Fruit fly (Drosophila melanogaster) whole organism, embryonic: ENCODE measurements around the gene CG5909.

ENCODE experiments used
- BEAF-32 ChIP-seq: fragments of 200-800 bp; sonication (Bioruptor generic); optimal IDR thresholded peaks from 3 replicates; lab custom pipeline; 2017; ENCODE audit warnings: missing biosample characterization, missing genetic modification characterization, mild to moderate bottlenecking, moderate library complexity, missing genetic modification reagents
- CG10209 ChIP-seq: fragments of 200-800 bp; sonication (Bioruptor generic); optimal IDR thresholded peaks from 3 replicates; lab custom pipeline; 2017; ENCODE audit warnings: missing biosample characterization, mild to moderate bottlenecking, missing genetic modification characterization, missing genetic modification reagents
- CG10267 ChIP-seq: fragments of 200-800 bp; sonication (Bioruptor generic); optimal IDR thresholded peaks from 2 replicates; lab custom pipeline; 2018; ENCODE audit warnings: missing biosample characterization, mild to moderate bottlenecking, missing genetic modification characterization, moderate library complexity
- CG10431 ChIP-seq: fragments of 200-800 bp; sonication (Bioruptor generic); optimal IDR thresholded peaks from 3 replicates; lab custom pipeline; 2018; ENCODE audit warnings: missing biosample characterization, mild to moderate bottlenecking, missing genetic modification characterization
- CG11085 ChIP-seq: fragments of 200-800 bp; sonication (Bioruptor generic); IDR thresholded peaks from 2 replicates; pipeline ENCODE4 v1.3.6; 2022; ENCODE audit warnings: missing biosample characterization, missing genetic modification characterization
- CG11398 ChIP-seq: fragments of 200-800 bp; sonication (Bioruptor generic); optimal IDR thresholded peaks from 2 replicates; lab custom pipeline; 2016; ENCODE audit warnings: missing biosample characterization, missing genetic modification characterization
- CG12071 ChIP-seq: fragments of 200-800 bp; sonication (Bioruptor generic); optimal IDR thresholded peaks from 3 replicates; lab custom pipeline; 2018; ENCODE audit warnings: missing biosample characterization, mild to moderate bottlenecking, missing genetic modification characterization
- CG14710 ChIP-seq: fragments of 200-800 bp; sonication (Bioruptor generic); optimal IDR thresholded peaks from 3 replicates; lab custom pipeline; 2019; ENCODE audit warnings: missing biosample characterization, mild to moderate bottlenecking, missing genetic modification characterization, moderate library complexity
- CG15269 ChIP-seq: fragments of 200-800 bp; sonication (Bioruptor generic); optimal IDR thresholded peaks from 2 replicates; lab custom pipeline; 2018; ENCODE audit warnings: missing biosample characterization, mild to moderate bottlenecking, missing genetic modification characterization, moderate library complexity
- CG16779 ChIP-seq: fragments of 200-800 bp; sonication (Bioruptor generic); IDR thresholded peaks from 2 replicates; pipeline ENCODE4 v1.3.6; 2022; ENCODE audit warnings: missing biosample characterization, missing genetic modification characterization
- CG17359 ChIP-seq: fragments of 200-800 bp; sonication (Bioruptor generic); optimal IDR thresholded peaks from 3 replicates; lab custom pipeline; 2018; ENCODE audit warnings: missing biosample characterization, mild to moderate bottlenecking, missing genetic modification characterization, moderate library complexity
- CG17912 ChIP-seq: fragments of 200-800 bp; sonication (Bioruptor generic); optimal IDR thresholded peaks from 2 replicates; lab custom pipeline; 2018; ENCODE audit warnings: missing biosample characterization, mild to moderate bottlenecking, missing genetic modification characterization
- CG18011 ChIP-seq: fragments of 200-800 bp; sonication (Bioruptor generic); optimal IDR thresholded peaks from 2 replicates; lab custom pipeline; 2017; ENCODE audit warnings: missing biosample characterization, missing genetic modification characterization, mild to moderate bottlenecking, moderate library complexity, missing genotype
- CG2116 ChIP-seq: fragments of 200-800 bp; sonication (Bioruptor generic); optimal IDR thresholded peaks from 3 replicates; lab custom pipeline; 2018; ENCODE audit warnings: missing biosample characterization, mild to moderate bottlenecking, missing genetic modification characterization
- CG2202 ChIP-seq: fragments of 200-800 bp; sonication (Bioruptor generic); optimal IDR thresholded peaks from 2 replicates; lab custom pipeline; 2018; ENCODE audit warnings: missing biosample characterization, mild to moderate bottlenecking, missing genetic modification characterization
- CG30403 ChIP-seq: fragments of 200-800 bp; sonication (Bioruptor generic); optimal IDR thresholded peaks from 3 replicates; lab custom pipeline; 2016; ENCODE audit warnings: missing biosample characterization, missing genetic modification characterization
- CG33557 ChIP-seq: fragments of 200-800 bp; sonication (Bioruptor generic); optimal IDR thresholded peaks from 2 replicates; lab custom pipeline; 2019; ENCODE audit warnings: missing biosample characterization, mild to moderate bottlenecking, missing genetic modification characterization, moderate library complexity
- CG6272 ChIP-seq: fragments of 200-800 bp; sonication (Bioruptor generic); IDR thresholded peaks from 2 replicates; pipeline ENCODE4 v1.3.6; 2022; ENCODE audit warnings: missing biosample characterization, missing genetic modification characterization
- CG7357 ChIP-seq: fragments of 200-800 bp; sonication (Bioruptor generic); IDR thresholded peaks from 3 replicates; pipeline ENCODE4 v1.3.6; 2022; ENCODE audit warnings: missing biosample characterization, missing genetic modification characterization
- CG9609 ChIP-seq: fragments of 200-800 bp; sonication (Bioruptor generic); optimal IDR thresholded peaks from 3 replicates; lab custom pipeline; 2016; ENCODE audit warnings: missing biosample characterization, missing genetic modification characterization
- D19B ChIP-seq: fragments of 200-800 bp; sonication (Bioruptor generic); optimal IDR thresholded peaks from 2 replicates; lab custom pipeline; 2017; ENCODE audit warnings: missing biosample characterization, mild to moderate bottlenecking, missing genetic modification characterization
- Deaf1 ChIP-seq: fragments of 200-800 bp; optimal IDR thresholded peaks from 3 replicates; lab custom pipeline; 2019; ENCODE audit warnings: missing biosample characterization, mild to moderate bottlenecking, missing genetic modification characterization, moderate library complexity
- Dfd ChIP-seq, 2 experiments: fragments of >200 bp; optimal IDR thresholded peaks; 2 replicates each; lab custom pipeline; 2017; ENCODE audit warnings: missing biosample characterization in 2 of 2, missing genetic modification characterization in 2 of 2
- H15 ChIP-seq: fragments of 200-800 bp; sonication (Bioruptor generic); IDR thresholded peaks from 3 replicates; pipeline ENCODE4 v1.3.6; 2022; ENCODE audit warnings: missing biosample characterization, missing genetic modification characterization
- Lim3 ChIP-seq: fragments of 200-800 bp; sonication (Bioruptor generic); IDR thresholded peaks from 2 replicates; pipeline ENCODE4 v1.3.6; 2022; ENCODE audit warnings: missing biosample characterization, missing genetic modification characterization
- Max ChIP-seq: fragments of 200-800 bp; sonication (Bioruptor generic); optimal IDR thresholded peaks from 2 replicates; lab custom pipeline; 2016; ENCODE audit warnings: missing biosample characterization, mild to moderate bottlenecking, missing genetic modification characterization
- Pdp1 ChIP-seq, 2 experiments: fragments of 200-800 bp; sonication (Bioruptor generic); optimal IDR thresholded peaks; 3 replicates each; lab custom pipeline; 2016; ENCODE audit warnings: missing biosample characterization in 2 of 2, missing genetic modification characterization in 2 of 2, mild to moderate bottlenecking in 1 of 2, moderate library complexity in 1 of 2
- Ssrp ChIP-seq: fragments of 200-800 bp; sonication (Bioruptor generic); optimal IDR thresholded peaks from 2 replicates; lab custom pipeline; 2018; ENCODE audit warnings: missing biosample characterization, mild to moderate bottlenecking, missing genetic modification characterization, moderate library complexity
- TFAM ChIP-seq: fragments of 200-800 bp; sonication (Bioruptor generic); optimal IDR thresholded peaks from 2 replicates; lab custom pipeline; 2017; ENCODE audit warnings: missing biosample characterization, missing genetic modification characterization, inconsistent platforms
- Xbp1 ChIP-seq: fragments of 200-800 bp; sonication (Bioruptor generic); optimal IDR thresholded peaks from 3 replicates; lab custom pipeline; 2016; ENCODE audit warnings: missing biosample characterization, mild to moderate bottlenecking, missing genetic modification characterization
- cg ChIP-seq: fragments of 200-800 bp; sonication (Bioruptor generic); optimal IDR thresholded peaks from 3 replicates; lab custom pipeline; 2019; ENCODE audit warnings: missing biosample characterization, mild to moderate bottlenecking, missing genetic modification characterization, moderate library complexity
- crc ChIP-seq: fragments of 200-800 bp; sonication (Bioruptor generic); optimal IDR thresholded peaks from 2 replicates; lab custom pipeline; 2016; ENCODE audit warnings: missing biosample characterization, missing genetic modification characterization
- dpn ChIP-seq, 2 experiments: fragments of 200-800 bp; sonication (Bioruptor generic); optimal IDR thresholded peaks; 3 replicates each; lab custom pipeline; 2016; ENCODE audit warnings: missing biosample characterization in 2 of 2, missing genetic modification characterization in 2 of 2
- dysf ChIP-seq: fragments of 200-800 bp; sonication (Bioruptor generic); IDR thresholded peaks from 3 replicates; pipeline ENCODE4 v1.3.6; 2022; ENCODE audit warnings: missing biosample characterization, missing genetic modification characterization
- ems ChIP-seq: fragments of 200-800 bp; sonication (Bioruptor generic); optimal IDR thresholded peaks from 3 replicates; lab custom pipeline; 2016; ENCODE audit warnings: missing biosample characterization, missing genetic modification characterization
- hkb ChIP-seq, 2 experiments: fragments of 200-800 bp in 1 of 2; fragments of >200 bp in 1 of 2; sonication (Bioruptor generic) in 1 of 2; IDR thresholded peaks in 1 of 2; optimal IDR thresholded peaks in 1 of 2; 2 replicates each; pipeline versions ENCODE4 v1.3.6 to Lab custom; 2017 to 2022; ENCODE audit warnings: missing biosample characterization in 1 of 2, missing genetic modification characterization in 1 of 2
- hth ChIP-seq: fragments of >200 bp; optimal IDR thresholded peaks from 2 replicates; lab custom pipeline; 2017; ENCODE audit warnings: inconsistent platforms
- insv ChIP-seq, 2 experiments: fragments of 200-800 bp; sonication (Bioruptor generic); optimal IDR thresholded peaks; 3 replicates each; lab custom pipeline; 2016 to 2018; ENCODE audit warnings: missing biosample characterization in 2 of 2, missing genetic modification characterization in 2 of 2
- lmd ChIP-seq: fragments of 200-800 bp; sonication (Bioruptor generic); IDR thresholded peaks from 2 replicates; pipeline ENCODE4 v1.3.6; 2022; ENCODE audit warnings: missing biosample characterization, missing genetic modification characterization
- mirr ChIP-seq: fragments of 200-800 bp; sonication (Bioruptor generic); optimal IDR thresholded peaks from 3 replicates; lab custom pipeline; 2018; ENCODE audit warnings: missing biosample characterization, mild to moderate bottlenecking, missing genetic modification characterization
- oc ChIP-seq: fragments of 200-800 bp; sonication (Bioruptor generic); optimal IDR thresholded peaks from 2 replicates; lab custom pipeline; 2018; ENCODE audit warnings: missing biosample characterization, mild to moderate bottlenecking, missing genetic modification characterization, moderate library complexity
- peb ChIP-seq: fragments of 200-800 bp; sonication (Bioruptor generic); IDR thresholded peaks from 2 replicates; pipeline ENCODE4 v1.3.6; 2022; ENCODE audit warnings: missing biosample characterization, missing genetic modification characterization
- ranshi ChIP-seq: fragments of 200-800 bp; sonication (Bioruptor generic); IDR thresholded peaks from 2 replicates; pipeline ENCODE4 v1.3.6; 2022; ENCODE audit warnings: missing biosample characterization, missing genetic modification characterization
- sc ChIP-seq, 3 experiments: fragments of >200 bp in 2 of 3; fragments of 200-800 bp in 1 of 3; sonication (Bioruptor generic) in 1 of 3; optimal IDR thresholded peaks; 2 replicates in 2 of 3; 3 replicates in 1 of 3; lab custom pipeline; 2017; ENCODE audit warnings: mild to moderate bottlenecking in 1 of 3, missing biosample characterization in 1 of 3, missing genetic modification characterization in 1 of 3, missing genetic modification reagents in 1 of 3
- slp2 ChIP-seq: fragments of 200-800 bp; sonication (Bioruptor generic); optimal IDR thresholded peaks from 2 replicates; lab custom pipeline; 2016; ENCODE audit warnings: missing biosample characterization, missing genetic modification characterization
- tna ChIP-seq: fragments of 200-800 bp; sonication (Bioruptor generic); IDR thresholded peaks from 2 replicates; pipeline ENCODE4 v1.3.6; 2022; ENCODE audit warnings: missing biosample characterization, missing genetic modification characterization; ENCODE audit not compliant: partially characterized antibody
- trem ChIP-seq: fragments of 200-800 bp; optimal IDR thresholded peaks from 3 replicates; lab custom pipeline; 2019; ENCODE audit warnings: missing biosample characterization, mild to moderate bottlenecking, missing genetic modification characterization, moderate library complexity

The CG5909 gene

dm6 chr3R:27111784-27112602 is 49.0 kb upstream of the CG5909 start, which contains the start of the genes gb and CG5815 (continued):
- peak; percentile 89 for TF ChIP-seq CG10209 (GFP tag; lab: Kevin White, UChicago)
- TF ChIP-seq ems (GFP tag; lab: Kevin White, UChicago) = peak; percentile 87
- TF ChIP-seq CG17912 = peak; percentile 66
- peak; percentile 50 for TF ChIP-seq TFAM (GFP tag; lab: Kevin White, UChicago)
- TF ChIP-seq Xbp1 = peak; percentile 94
- TF ChIP-seq CG15269 = peak; percentile 89
- peak; percentile 92 for TF ChIP-seq CG2116 (GFP tag; lab: Kevin White, UChicago)
- TF ChIP-seq insv (GFP tag; optimal IDR thresholded peaks at IDR 0.05; lab: Kevin White, UChicago) = peak in 1 of 2 experiments; percentile 65
- TF ChIP-seq ranshi (GFP tag; lab: Robert Waterston, UW) = peak; percentile 89
- peak; percentile 87 for TF ChIP-seq Ssrp (tag; lab: Kevin White, UChicago)
- no peak for TF ChIP-seq Dfd (GFP tag; optimal IDR thresholded peaks at IDR 0.05; lab: Kevin White, UChicago)
- no peak for TF ChIP-seq sc (optimal IDR thresholded peaks at IDR 0.05; lab: Kevin White, UChicago)
- peak; percentile 76 for TF ChIP-seq sc (GFP tag; optimal IDR thresholded peaks at IDR 0.05; lab: Kevin White, UChicago)
- TF ChIP-seq CG18011 (GFP tag; lab: Kevin White, UChicago) = peak; percentile 80
- peak; percentile 82 for TF ChIP-seq CG10267 (tag; lab: Kevin White, UChicago)
- peak; percentile 82 for TF ChIP-seq D19B
- peak; percentile 96 for TF ChIP-seq Max (GFP tag; lab: Kevin White, UChicago)
- TF ChIP-seq dpn (GFP tag; optimal IDR thresholded peaks at IDR 0.05; lab: Kevin White, UChicago) = peak; percentile 89 to 92
- TF ChIP-seq BEAF-32 = peak; percentile 92
- TF ChIP-seq CG30403 (GFP tag; lab: Kevin White, UChicago) = peak; percentile 94
- TF ChIP-seq mirr = peak; percentile 64
- TF ChIP-seq CG10431 (GFP tag; lab: Kevin White, UChicago) = peak; percentile 57
- peak; percentile 60; the same call in 1 of the 2 replicates for TF ChIP-seq Lim3 (GFP tag; lab: Robert Waterston, UW)
- peak; percentile 84 to 85 for TF ChIP-seq Pdp1 (GFP tag; optimal IDR thresholded peaks at IDR 0.05; lab: Kevin White, UChicago)
- TF ChIP-seq Deaf1 (tag; lab: Kevin White, UChicago) = no peak
- peak; percentile 71 for TF ChIP-seq hkb (optimal IDR thresholded peaks at IDR 0.05; lab: Kevin White, UChicago)
- TF ChIP-seq hkb (GFP tag; IDR thresholded peaks at IDR 0.05; lab: Robert Waterston, UW) = peak; percentile 92
- TF ChIP-seq H15 = peak; percentile 86
- TF ChIP-seq CG16779 (GFP tag; lab: Robert Waterston, UW) = peak; percentile 76
- peak; percentile 89 for TF ChIP-seq dysf (GFP tag; lab: Robert Waterston, UW)
- peak; percentile 43 for TF ChIP-seq CG11398 (GFP tag; lab: Kevin White, UChicago)
- peak; percentile 79 for TF ChIP-seq CG2202 (tag; lab: Kevin White, UChicago)
- TF ChIP-seq CG7357 = peak; percentile 78
- TF ChIP-seq oc (tag; lab: Kevin White, UChicago) = no peak
- peak; percentile 49 for TF ChIP-seq crc (GFP tag; lab: Kevin White, UChicago)
- TF ChIP-seq hth (lab: Kevin White, UChicago) = no peak
- peak; percentile 75 for TF ChIP-seq CG9609 (GFP tag; lab: Kevin White, UChicago)
- TF ChIP-seq CG14710 = peak; percentile 88
- TF ChIP-seq lmd (GFP tag; lab: Robert Waterston, UW) = peak; percentile 91
- TF ChIP-seq CG11085 = peak; percentile 90
- TF ChIP-seq cg (GFP tag; lab: Kevin White, UChicago) = peak; percentile 75
- peak; percentile 55 for TF ChIP-seq slp2
- TF ChIP-seq CG33557 (GFP tag; lab: Kevin White, UChicago) = peak; percentile 77
- peak; percentile 86 for TF ChIP-seq tna (GFP tag; lab: Robert Waterston, UW)
- TF ChIP-seq CG6272 = peak; percentile 85
- TF ChIP-seq peb (GFP tag; lab: Robert Waterston, UW) = peak; percentile 73
- TF ChIP-seq trem (tag; lab: Kevin White, UChicago) = peak; percentile 87
- TF ChIP-seq CG17359 (tag; lab: Kevin White, UChicago) = peak; percentile 88
- TF ChIP-seq CG12071 (GFP tag; lab: Kevin White, UChicago) = no peak
